Worm (Caenorhabditis elegans) whole organism, L4 larva: Measurements from ENCODE around the gene irld-2.

Source experiments
- F10B5.3 ChIP-seq: sonication (generic microtip); optimal IDR thresholded peaks from 2 replicates; lab custom pipeline; 2016; ENCODE audit warnings: mild to moderate bottlenecking, missing genetic modification characterization, missing compliant biosample characterization
- F37D6.2 ChIP-seq: sonication (generic microtip); optimal IDR thresholded peaks from 2 replicates; lab custom pipeline; 2016; ENCODE audit warnings: mild to moderate bottlenecking, missing genetic modification characterization, missing compliant biosample characterization
- F44E2.7 ChIP-seq: fragments of 200-800 bp; sonication (Bioruptor generic); IDR thresholded peaks from 2 replicates; pipeline ENCODE4 v2.1.2; 2022; ENCODE audit warnings: missing genetic modification characterization, missing compliant biosample characterization
- R02D3.7 ChIP-seq: fragments of 150-350 bp; sonication (generic microtip); optimal IDR thresholded peaks from 3 replicates; lab custom pipeline; 2014; ENCODE audit warnings: missing biosample characterization, missing genetic modification characterization
- T20F7.1 ChIP-seq: fragments of 200-800 bp; sonication (Bioruptor generic); optimal IDR thresholded peaks from 2 replicates; lab custom pipeline; 2018; ENCODE audit warnings: mild to moderate bottlenecking, missing genetic modification characterization, missing compliant biosample characterization
- Y48G9A.11 ChIP-seq: fragments of 200-800 bp; sonication (Bioruptor generic); IDR thresholded peaks from 2 replicates; pipeline ENCODE4 v1.3.6; 2022; ENCODE audit warnings: missing genetic modification reagents, missing genetic modification characterization, missing compliant biosample characterization
- ZK337.2 ChIP-seq: fragments of 200-800 bp; sonication (Bioruptor generic); IDR thresholded peaks from 2 replicates; pipeline ENCODE4 v1.3.6; 2022; ENCODE audit warnings: missing genetic modification reagents, missing genetic modification characterization, missing compliant biosample characterization
- ZK546.5 ChIP-seq, 2 experiments: sonication (generic microtip); optimal IDR thresholded peaks; 2 replicates each; lab custom pipeline; 2017; ENCODE audit warnings: missing biosample characterization in 2 of 2, missing genetic modification characterization in 2 of 2
- aha-1 ChIP-seq: fragments of 150-350 bp; peaks from one replicate; lab custom pipeline; 2014; ENCODE audit warnings: missing biosample characterization, missing genetic modification characterization
- ama-1 ChIP-seq: fragments of 150-350 bp; optimal IDR thresholded peaks from 2 replicates; lab custom pipeline; 2014; ENCODE audit warnings: inconsistent platforms, mixed read lengths
- arid-1 ChIP-seq: fragments of 200-800 bp; sonication (Bioruptor generic); conservative IDR thresholded peaks from 2 replicates; pipeline ENCODE4 v1.3.6; 2022; ENCODE audit warnings: missing genetic modification reagents, missing genetic modification characterization, missing compliant biosample characterization
- ceh-20 ChIP-seq: fragments of 200-800 bp; sonication (Bioruptor generic); IDR thresholded peaks from 2 replicates; pipeline ENCODE4 v1.3.6; 2022; ENCODE audit warnings: missing genetic modification reagents, missing genetic modification characterization, missing compliant biosample characterization
- ceh-62 ChIP-seq: sonication (generic microtip); optimal IDR thresholded peaks from 2 replicates; lab custom pipeline; 2017; ENCODE audit warnings: missing biosample characterization, missing genetic modification characterization
- ceh-82 ChIP-seq: sonication (generic microtip); optimal IDR thresholded peaks from 2 replicates; lab custom pipeline; 2017; ENCODE audit warnings: missing biosample characterization, missing genetic modification characterization
- daf-16 ChIP-seq, 3 experiments: sonication (generic microtip); optimal IDR thresholded peaks; 2 replicates each; lab custom pipeline; 2016 to 2017; ENCODE audit warnings: missing genetic modification characterization in 3 of 3, missing genetic modification reagents in 3 of 3, mild to moderate bottlenecking in 2 of 3, missing compliant biosample characterization in 2 of 3, missing biosample characterization in 1 of 3, moderate library complexity in 1 of 3
- daf-8 ChIP-seq: fragments of 200-800 bp; sonication (Bioruptor generic); IDR thresholded peaks from 2 replicates; pipeline ENCODE4 v1.3.6; 2022; ENCODE audit warnings: missing genetic modification characterization, missing compliant biosample characterization
- dmd-6 ChIP-seq: fragments of 200-800 bp; sonication (Bioruptor generic); IDR thresholded peaks from 2 replicates; pipeline ENCODE4 v1.3.6; 2022; ENCODE audit warnings: missing genetic modification reagents, missing genetic modification characterization, missing compliant biosample characterization
- dmd-8 ChIP-seq: fragments of 200-800 bp; sonication (Bioruptor generic); IDR thresholded peaks from 2 replicates; pipeline ENCODE4 v1.3.6; 2022; ENCODE audit warnings: missing genetic modification characterization, missing compliant biosample characterization
- dmd-9 ChIP-seq: fragments of 200-800 bp; sonication (Bioruptor generic); IDR thresholded peaks from 2 replicates; pipeline ENCODE4 v1.3.6; 2022; ENCODE audit warnings: missing genetic modification reagents, missing genetic modification characterization, missing compliant biosample characterization
- duxl-1 ChIP-seq: sonication (generic microtip); optimal IDR thresholded peaks from 2 replicates; lab custom pipeline; 2016; ENCODE audit warnings: mild to moderate bottlenecking, missing genetic modification characterization, moderate library complexity, missing compliant biosample characterization; ENCODE audit not compliant: poor library complexity
- dve-1 ChIP-seq: sonication (generic microtip); optimal IDR thresholded peaks from 2 replicates; lab custom pipeline; 2017; ENCODE audit warnings: antibody characterized with exemption, mild to moderate bottlenecking, missing genetic modification characterization, missing compliant biosample characterization; ENCODE audit not compliant: insufficient read depth
- fos-1 ChIP-seq: fragments of 150-350 bp; optimal IDR thresholded peaks from 2 replicates; lab custom pipeline; 2014; ENCODE audit warnings: missing biosample characterization, missing genetic modification characterization
- hlh-11 ChIP-seq: fragments of 200-800 bp; sonication (Bioruptor generic); optimal IDR thresholded peaks from 2 replicates; lab custom pipeline; 2018; ENCODE audit warnings: mild to moderate bottlenecking, missing genetic modification characterization, missing compliant biosample characterization
- hlh-30 ChIP-seq: sonication (generic microtip); optimal IDR thresholded peaks from 2 replicates; lab custom pipeline; 2017; ENCODE audit warnings: antibody characterized with exemption, mild to moderate bottlenecking, missing genetic modification characterization, missing compliant biosample characterization; ENCODE audit not compliant: insufficient read depth
- hmg-1.1 ChIP-seq: fragments of 200-800 bp; sonication (Bioruptor generic); IDR thresholded peaks from 2 replicates; pipeline ENCODE4 v1.3.6; 2022; ENCODE audit warnings: missing genetic modification reagents, missing genetic modification characterization, missing compliant biosample characterization
- jun-1 ChIP-seq: fragments of 150-350 bp; optimal IDR thresholded peaks from 2 replicates; lab custom pipeline; 2014; ENCODE audit warnings: missing biosample characterization, missing genetic modification reagents, missing genetic modification characterization
- lin-38 ChIP-seq: fragments of 200-800 bp; sonication (Bioruptor generic); IDR thresholded peaks from 2 replicates; pipeline ENCODE4 v1.3.6; 2022; ENCODE audit warnings: missing genetic modification reagents, missing genetic modification characterization, missing compliant biosample characterization
- mdl-1 ChIP-seq, 2 experiments: fragments of 150-350 bp in 1 of 2; sonication (generic microtip) in 1 of 2; optimal IDR thresholded peaks; 2 replicates each; lab custom pipeline; 2014 to 2017; ENCODE audit warnings: missing biosample characterization in 2 of 2, missing genetic modification characterization in 2 of 2
- mdt-29 ChIP-seq: fragments of 200-800 bp; sonication (Bioruptor generic); IDR thresholded peaks from 2 replicates; pipeline ENCODE4 v1.3.6; 2022; ENCODE audit warnings: missing genetic modification reagents, missing genetic modification characterization, missing compliant biosample characterization
- mes-2 ChIP-seq: sonication (generic microtip); optimal IDR thresholded peaks from 2 replicates; lab custom pipeline; 2016; ENCODE audit warnings: missing genotype, mild to moderate bottlenecking, missing genetic modification characterization, missing compliant biosample characterization; ENCODE audit not compliant: poor library complexity, severe bottlenecking
- mxl-3 ChIP-seq: fragments of 200-800 bp; sonication (Bioruptor generic); optimal IDR thresholded peaks from 2 replicates; lab custom pipeline; 2018; ENCODE audit warnings: mild to moderate bottlenecking, missing genetic modification characterization, missing compliant biosample characterization
- nhr-10 ChIP-seq: fragments of 150-350 bp; optimal IDR thresholded peaks from 2 replicates; lab custom pipeline; 2014; ENCODE audit warnings: missing biosample characterization, missing genetic modification characterization
- nhr-11 ChIP-seq: fragments of 150-350 bp; optimal IDR thresholded peaks from 2 replicates; lab custom pipeline; 2014; ENCODE audit warnings: missing biosample characterization, missing genetic modification characterization
- nhr-28 ChIP-seq: fragments of 150-350 bp; optimal IDR thresholded peaks from 2 replicates; lab custom pipeline; 2014; ENCODE audit warnings: missing biosample characterization, missing genetic modification characterization
- nhr-42 ChIP-seq: fragments of 200-800 bp; sonication (Bioruptor generic); IDR thresholded peaks from 2 replicates; pipeline ENCODE4 v1.3.6; 2022; ENCODE audit warnings: missing genetic modification characterization, missing compliant biosample characterization
- nhr-48 ChIP-seq: sonication (generic microtip); optimal IDR thresholded peaks from 2 replicates; lab custom pipeline; 2016; ENCODE audit warnings: mild to moderate bottlenecking, missing genetic modification characterization, missing compliant biosample characterization
- nhr-77 ChIP-seq: fragments of 150-350 bp; optimal IDR thresholded peaks from 2 replicates; lab custom pipeline; 2014; ENCODE audit warnings: missing biosample characterization, missing genetic modification characterization
- pha-4 ChIP-seq, 2 experiments: fragments of 150-350 bp in 1 of 2; fragments of 200-800 bp in 1 of 2; sonication (Bioruptor generic) in 1 of 2; IDR thresholded peaks in 1 of 2; optimal IDR thresholded peaks in 1 of 2; 2 replicates each; pipeline versions ENCODE4 v1.3.6 to Lab custom; 2014 to 2022; ENCODE audit warnings: missing genetic modification characterization in 2 of 2, missing genetic modification reagents in 2 of 2, missing biosample characterization in 1 of 2, missing compliant biosample characterization in 1 of 2
- rbr-2 ChIP-seq: sonication (generic microtip); optimal IDR thresholded peaks from 2 replicates; lab custom pipeline; 2016; ENCODE audit warnings: missing genotype, missing genetic modification characterization, missing compliant biosample characterization
- saeg-2 ChIP-seq: fragments of 200-800 bp; sonication (Bioruptor generic); IDR thresholded peaks from 2 replicates; pipeline ENCODE4 v1.3.6; 2022; ENCODE audit warnings: missing genetic modification reagents, missing genetic modification characterization, missing compliant biosample characterization
- snpc-1.2 ChIP-seq: fragments of 200-800 bp; sonication (Bioruptor generic); IDR thresholded peaks from 2 replicates; pipeline ENCODE4 v1.3.6; 2022; ENCODE audit warnings: missing genetic modification reagents, missing genetic modification characterization, missing compliant biosample characterization
- spr-1 ChIP-seq: sonication (generic microtip); optimal IDR thresholded peaks from 2 replicates; lab custom pipeline; 2016; ENCODE audit warnings: mild to moderate bottlenecking, missing genetic modification characterization, missing compliant biosample characterization
- unc-39 ChIP-seq: sonication (generic microtip); optimal IDR thresholded peaks from 2 replicates; lab custom pipeline; 2017; ENCODE audit warnings: missing biosample characterization, missing genetic modification characterization
- zfp-2 ChIP-seq: sonication (generic microtip); optimal IDR thresholded peaks from 2 replicates; lab custom pipeline; 2016; ENCODE audit warnings: mild to moderate bottlenecking, missing genetic modification characterization, missing compliant biosample characterization
- ztf-11 ChIP-seq: fragments of 150-350 bp; optimal IDR thresholded peaks from 2 replicates; lab custom pipeline; 2014; ENCODE audit warnings: missing biosample characterization, missing genetic modification characterization
- ztf-7 ChIP-seq: fragments of 150-350 bp; optimal IDR thresholded peaks from 2 replicates; lab custom pipeline; 2014; ENCODE audit warnings: missing biosample characterization, missing genetic modification characterization

The irld-2 gene

DNA sequence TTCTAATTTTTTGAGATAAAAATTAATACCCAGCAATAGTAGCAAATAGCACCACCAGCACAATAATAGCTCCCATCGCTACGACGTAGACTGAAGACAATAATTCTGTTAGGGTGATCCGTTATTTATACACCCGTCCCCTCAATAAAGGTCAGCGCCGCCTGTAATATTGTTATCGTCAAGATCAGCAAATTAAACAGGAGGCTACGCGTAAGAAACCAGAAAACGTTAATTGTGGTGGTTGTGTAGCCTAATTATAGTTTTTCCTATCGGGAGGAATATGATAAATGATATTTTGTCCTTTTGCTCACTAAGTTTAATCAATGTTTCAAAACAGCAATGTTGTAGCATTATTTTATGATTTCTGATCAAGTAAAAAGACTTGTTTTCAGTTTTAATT lies 14.7 kb upstream of the irld-2 start, which contains the start of the genes cyp-13B1 and C29F7.1:
cyp-13B1 (minus strand) TSS at position 101 of the 400 bp plus-strand sequence.
C29F7.1 (plus strand) TSS at position 394 of the 400 bp plus-strand sequence.
- TF ChIP-seq T20F7.1 (GFP tag; lab: Kevin White, UChicago): no peak
- TF ChIP-seq ceh-20: no peak
- no peak for TF ChIP-seq dmd-8
- peak; percentile 15 for TF ChIP-seq dve-1 (tag; lab: Kevin White, UChicago)
- TF ChIP-seq F37D6.2: no peak
- TF ChIP-seq daf-16 (GFP tag; optimal IDR thresholded peaks at IDR 0.05; lab: Kevin White, UChicago): no peak
- peak; percentile 36 for TF ChIP-seq daf-16 (tag; optimal IDR thresholded peaks at IDR 0.05; lab: Kevin White, UChicago)
- no peak for TF ChIP-seq mdt-29 (GFP tag; lab: Robert Waterston, UW)
- TF ChIP-seq hlh-11 (tag; lab: Kevin White, UChicago): peak; percentile 18
- no peak for TF ChIP-seq nhr-42 (GFP tag; lab: Robert Waterston, UW)
- no peak for TF ChIP-seq saeg-2 (GFP tag; lab: Robert Waterston, UW)
- no peak for TF ChIP-seq mes-2 (tag; lab: Kevin White, UChicago)
- no peak for TF ChIP-seq spr-1
- TF ChIP-seq fos-1 (tag; lab: Kevin White, UChicago): no peak
- no peak for TF ChIP-seq duxl-1 (tag; lab: Kevin White, UChicago)
- no peak for TF ChIP-seq nhr-10
- no peak for TF ChIP-seq F44E2.7 (GFP tag; lab: Robert Waterston, UW)
- TF ChIP-seq nhr-48 (tag; lab: Kevin White, UChicago): no peak
- TF ChIP-seq nhr-28: peak; percentile 78
- no peak for TF ChIP-seq ZK546.5 (tag; optimal IDR thresholded peaks at IDR 0.05; lab: Kevin White, UChicago)
- no peak for TF ChIP-seq ceh-62 (tag; lab: Kevin White, UChicago)
- no peak for TF ChIP-seq mdl-1 (tag; optimal IDR thresholded peaks at IDR 0.05; lab: Kevin White, UChicago)
- TF ChIP-seq, all 104 proteins: peak for 4

DNA sequence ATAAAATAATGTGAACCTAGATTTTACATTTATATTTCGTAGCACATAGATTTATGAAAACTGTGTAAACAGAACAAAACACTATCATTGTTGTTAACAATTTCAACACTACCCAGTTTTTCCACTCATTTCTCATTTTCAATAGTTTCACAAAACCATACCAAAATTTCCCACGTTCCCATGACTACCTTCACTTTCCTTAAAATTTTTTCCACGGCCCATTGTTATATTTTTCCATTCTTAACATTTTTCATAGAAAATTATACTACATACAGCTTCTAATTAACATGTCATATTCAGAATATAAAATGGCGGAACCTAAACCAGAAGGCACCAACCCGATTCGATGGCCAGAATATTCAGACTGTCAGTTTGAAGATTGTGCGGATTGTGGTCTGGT lies 6.9 kb upstream of the irld-2 start, which contains the start of gene F02C12.1:
F02C12.1 (plus strand) TSS at position 301 of the 400 bp plus-strand sequence.
- no peak for TF ChIP-seq rbr-2 (tag; lab: Kevin White, UChicago)
- TF ChIP-seq daf-8 (GFP tag; lab: Robert Waterston, UW): no peak
- no peak for TF ChIP-seq dmd-9
- no peak for TF ChIP-seq ZK337.2 (GFP tag; lab: Robert Waterston, UW)
- TF ChIP-seq snpc-1.2 (GFP tag; lab: Robert Waterston, UW): no peak
- TF ChIP-seq nhr-11 (tag; lab: Kevin White, UChicago): no peak

DNA sequence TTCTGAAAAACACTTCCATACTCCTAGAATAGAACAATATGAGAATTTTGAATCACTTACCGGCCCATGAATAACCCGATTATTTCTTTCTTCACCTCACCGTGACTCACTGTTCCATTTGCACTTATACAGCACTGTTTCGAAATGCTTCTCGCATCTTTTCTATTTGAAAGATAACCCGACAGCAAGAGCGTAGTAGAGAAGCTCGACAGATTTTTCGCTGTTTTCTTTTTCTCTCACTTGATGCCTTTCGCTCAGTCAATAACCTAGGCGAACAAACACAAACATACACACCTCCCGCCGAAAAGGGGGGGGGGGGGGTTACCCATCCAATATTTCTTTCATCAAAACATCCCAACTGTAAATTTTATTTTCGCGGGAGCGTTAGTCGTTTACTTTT lies 6.4 kb upstream of the irld-2 start:
- peak; percentile 8 for TF ChIP-seq jun-1 (tag; lab: Kevin White, UChicago)
- peak in 1 of 2 experiments; percentile 0 for TF ChIP-seq mdl-1 (tag; optimal IDR thresholded peaks at IDR 0.05; lab: Kevin White, UChicago)
- no peak for TF ChIP-seq unc-39 (tag; lab: Kevin White, UChicago)
- no peak for TF ChIP-seq ama-1 (lab: Kevin White, UChicago)
- TF ChIP-seq pha-4 (GFP tag; IDR thresholded peaks at IDR 0.05; lab: Robert Waterston, UW): no peak
- TF ChIP-seq pha-4 (tag; optimal IDR thresholded peaks at IDR 0.05; lab: Kevin White, UChicago): peak; percentile 64
- TF ChIP-seq ztf-7 (tag; lab: Kevin White, UChicago): peak; percentile 24
- peak; percentile 36 for TF ChIP-seq mes-2 (tag; lab: Kevin White, UChicago)
- TF ChIP-seq daf-16 (GFP tag; optimal IDR thresholded peaks at IDR 0.05; lab: Kevin White, UChicago): peak in 1 of 2 experiments; percentile 26
- peak; percentile 89 for TF ChIP-seq daf-16 (tag; optimal IDR thresholded peaks at IDR 0.05; lab: Kevin White, UChicago)
- no peak for TF ChIP-seq Y48G9A.11 (GFP tag; lab: Robert Waterston, UW)
- no peak for TF ChIP-seq zfp-2 (tag; lab: Kevin White, UChicago)
- TF ChIP-seq ceh-82 (tag; lab: Kevin White, UChicago): no peak
- TF ChIP-seq ztf-11 (tag; lab: Kevin White, UChicago): no peak
- TF ChIP-seq dmd-8: no peak
- TF ChIP-seq lin-38 (GFP tag; lab: Robert Waterston, UW): no peak
- no peak for TF ChIP-seq aha-1
- peak; percentile 44 for TF ChIP-seq nhr-77 (tag; lab: Kevin White, UChicago)
- peak; percentile 55; the same call in 1 of the 2 replicates for TF ChIP-seq dmd-6 (GFP tag; lab: Robert Waterston, UW)
- TF ChIP-seq saeg-2 (GFP tag; lab: Robert Waterston, UW): no peak
- no peak for TF ChIP-seq dmd-9
- TF ChIP-seq hlh-11 (tag; lab: Kevin White, UChicago): peak; percentile 52
- no peak for TF ChIP-seq arid-1 (GFP tag; lab: Robert Waterston, UW)
- no peak for TF ChIP-seq R02D3.7 (tag; lab: Kevin White, UChicago)
- TF ChIP-seq mxl-3 (GFP tag; lab: Kevin White, UChicago): peak; percentile 21
- TF ChIP-seq dve-1 (tag; lab: Kevin White, UChicago): peak; percentile 69
- TF ChIP-seq F10B5.3 (tag; lab: Kevin White, UChicago): no peak
- no peak for TF ChIP-seq hlh-30 (tag; lab: Kevin White, UChicago)
- TF ChIP-seq nhr-28: peak; percentile 41
- TF ChIP-seq hmg-1.1 (GFP tag; lab: Robert Waterston, UW): 0 out of 2 replicates have a peak, but pooled peaks have one; percentile 25
